Fruit fly (Drosophila melanogaster): ENCODE data around the gene yem.

The yem gene

dm6 chr3R:29075631-29076398 is 46.9 kb downstream of the yem start (continued):
- TF ChIP-seq seq (GFP tag; IDR thresholded peaks at IDR 0.05) (no peak), Hr39 (optimal IDR thresholded peaks at IDR 0.05) (no peak), PHDP (tag; optimal IDR thresholded peaks at IDR 0.05) (no peak), Hr3 (GFP tag; optimal IDR thresholded peaks at IDR 0.05) (no peak), CG11247 (GFP tag; IDR thresholded peaks at IDR 0.05) (no peak), rib (GFP tag; IDR thresholded peaks at IDR 0.05) (no peak), Lim3 (GFP tag; IDR thresholded peaks at IDR 0.05) (no peak), pum (GFP tag; optimal IDR thresholded peaks at IDR 0.05) (no peak), hb (GFP tag; IDR thresholded peaks at IDR 0.05; ENCODE audit: partially characterized antibody) (no peak), inv (GFP tag; IDR thresholded peaks at IDR 0.05; ENCODE audit: partially characterized antibody) (no peak), trh (GFP tag; optimal IDR thresholded peaks at IDR 0.05) (no peak), CG10979 (tag; optimal IDR thresholded peaks at IDR 0.05) (no peak), ac (GFP tag; optimal IDR thresholded peaks at IDR 0.05) (no peak), CG31224 (GFP tag; IDR thresholded peaks at IDR 0.05) (no peak), aop (GFP tag; IDR thresholded peaks at IDR 0.05) (no peak), Side (GFP tag; optimal IDR thresholded peaks at IDR 0.05) (no peak), E2f2 (GFP tag; IDR thresholded peaks at IDR 0.05) (no peak), CG12155 (GFP tag; optimal IDR thresholded peaks at IDR 0.05) (no peak), Nf-YC (tag; optimal IDR thresholded peaks at IDR 0.05) (peak; percentile 12), lmd (GFP tag; IDR thresholded peaks at IDR 0.05) (no peak), sens-2 (GFP tag; IDR thresholded peaks at IDR 0.05) (no peak), Poxn (GFP tag; IDR thresholded peaks at IDR 0.05) (no peak), CG2129 (GFP tag; IDR thresholded peaks at IDR 0.05; ENCODE audit: partially characterized antibody) (no peak), ems (GFP tag; optimal IDR thresholded peaks at IDR 0.05) (no peak), CG12744 (GFP tag; optimal IDR thresholded peaks at IDR 0.05) (no peak), Dip2 (GFP tag; IDR thresholded peaks at IDR 0.05) (no peak), CG11560 (tag; IDR thresholded peaks at IDR 0.05) (no peak), mirr (GFP tag; optimal IDR thresholded peaks at IDR 0.05) (no peak), CG14050 (GFP tag; IDR thresholded peaks at IDR 0.05) (no peak), zfh2 (GFP tag; optimal IDR thresholded peaks at IDR 0.05) (no peak), CG16815 (GFP tag; optimal IDR thresholded peaks at IDR 0.05) (no peak), B-H1 (GFP tag; IDR thresholded peaks at IDR 0.05) (no peak), klu (GFP tag; IDR thresholded peaks at IDR 0.05) (no peak), gcm (GFP tag; optimal IDR thresholded peaks at IDR 0.05) (no peak), pan (optimal IDR thresholded peaks at IDR 0.05) (no peak), pan (GFP tag; optimal IDR thresholded peaks at IDR 0.05 in 1 of 2, IDR thresholded peaks at IDR 0.05 in 1 of 2) (peak in 1 of 2 experiments; percentile 16), peb (GFP tag; IDR thresholded peaks at IDR 0.05) (no peak), Blimp-1 (GFP tag; optimal IDR thresholded peaks at IDR 0.05) (peak; percentile 13), CG8944 (GFP tag; optimal IDR thresholded peaks at IDR 0.05) (no peak), TFAM (GFP tag; optimal IDR thresholded peaks at IDR 0.05) (no peak), E2f1 (GFP tag; IDR thresholded peaks at IDR 0.05) (no peak), Sin3A (optimal IDR thresholded peaks at IDR 0.05) (no peak), oc (tag; optimal IDR thresholded peaks at IDR 0.05) (no peak), CG16863 (GFP tag; optimal IDR thresholded peaks at IDR 0.05) (no peak), CG15269 (tag; optimal IDR thresholded peaks at IDR 0.05) (peak; percentile 23), CG10654 (GFP tag; optimal IDR thresholded peaks at IDR 0.05) (no peak), onecut (GFP tag; IDR thresholded peaks at IDR 0.05) (no peak), CG13775 (GFP tag; optimal IDR thresholded peaks at IDR 0.05) (peak; percentile 5), CG9215 (GFP tag; IDR thresholded peaks at IDR 0.05) (no peak), CG9609 (GFP tag; optimal IDR thresholded peaks at IDR 0.05) (no peak), gcm2 (GFP tag; optimal IDR thresholded peaks at IDR 0.05) (no peak), Aef1 (GFP tag; IDR thresholded peaks at IDR 0.05) (no peak), ATbp (GFP tag; optimal IDR thresholded peaks at IDR 0.05) (no peak)

Measured in whole organism, embryonic.